Comparison of ENCODE assay signal across 4 worm cellular contexts in the genomic region with DNA sequence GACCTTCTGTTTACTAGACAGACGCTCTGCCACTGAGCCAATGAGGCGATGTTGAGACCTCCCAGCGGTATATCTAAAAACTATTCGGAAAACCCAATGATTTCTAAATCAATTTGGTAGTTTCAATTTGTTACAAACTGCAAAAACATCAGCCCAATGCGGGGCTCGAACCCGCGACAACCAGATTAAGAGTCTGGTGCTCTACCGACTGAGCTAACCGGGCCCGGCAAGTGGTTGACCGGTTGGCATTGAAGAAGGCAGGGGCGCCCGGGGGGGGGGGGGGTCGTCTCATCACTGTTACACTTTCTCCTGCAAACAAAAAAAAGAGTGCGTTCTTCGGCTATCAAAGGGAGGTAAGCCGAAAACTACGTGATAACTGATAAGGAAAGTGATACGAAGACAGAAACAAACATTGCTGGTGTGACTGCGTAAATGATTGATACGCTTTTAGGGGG.
TF ChIP-seq lines count a peak whose summit lies in the region.

No protein-coding gene starts in this region.

TF ChIP-seq in whole organism, L2 larva, 48 proteins besides CTCF, POLR2A, EP300 and RAD21:
- TF ChIP-seq mbf-1 (tag; optimal IDR thresholded peaks at IDR 0.05; lab: Kevin White, UChicago), result no peak
- peak; percentile 6 for TF ChIP-seq nhr-21 (tag; optimal IDR thresholded peaks at IDR 0.05; lab: Kevin White, UChicago)
- no peak for TF ChIP-seq skn-1 (tag; optimal IDR thresholded peaks at IDR 0.05; lab: Kevin White, UChicago)
- no peak for TF ChIP-seq snpc-4 (tag; optimal IDR thresholded peaks at IDR 0.05; lab: Kevin White, UChicago)
- TF ChIP-seq crh-2 (tag; optimal IDR thresholded peaks at IDR 0.05; lab: Kevin White, UChicago), result peak; percentile 29
- TF ChIP-seq gmeb-1 (tag; optimal IDR thresholded peaks at IDR 0.05; lab: Kevin White, UChicago), result peak; percentile 46
- peak; percentile 7 for TF ChIP-seq egl-27 (tag; optimal IDR thresholded peaks at IDR 0.05; lab: Kevin White, UChicago)
- no peak for TF ChIP-seq nhr-77 (tag; optimal IDR thresholded peaks at IDR 0.05; lab: Kevin White, UChicago)
- TF ChIP-seq peb-1 (tag; optimal IDR thresholded peaks at IDR 0.05; lab: Kevin White, UChicago), result no peak
- TF ChIP-seq nhr-25 (tag; optimal IDR thresholded peaks at IDR 0.05; lab: Kevin White, UChicago), result no peak
- TF ChIP-seq nhr-129 (tag; optimal IDR thresholded peaks at IDR 0.05; lab: Kevin White, UChicago), result peak; percentile 12
- peak; percentile 27 for TF ChIP-seq lin-13 (GFP tag; optimal IDR thresholded peaks at IDR 0.05; lab: Kevin White, UChicago)
- TF ChIP-seq fos-1 (tag; optimal IDR thresholded peaks at IDR 0.05; lab: Kevin White, UChicago), result peak; percentile 64
- TF ChIP-seq unc-39 (tag; optimal IDR thresholded peaks at IDR 0.05; lab: Kevin White, UChicago), result no peak
- peak; percentile 16 for TF ChIP-seq sma-9 (GFP tag; optimal IDR thresholded peaks at IDR 0.05; lab: Kevin White, UChicago)
- no peak for TF ChIP-seq sma-9 (tag; optimal IDR thresholded peaks at IDR 0.05; lab: Kevin White, UChicago)
- peak; percentile 68 for TF ChIP-seq sma-3 (GFP tag; optimal IDR thresholded peaks at IDR 0.05; lab: Kevin White, UChicago)

TF ChIP-seq in whole organism, L4 larva, 104 proteins besides CTCF, POLR2A, EP300 and RAD21 (continues in another document):
- TF ChIP-seq mxl-3 (GFP tag; optimal IDR thresholded peaks at IDR 0.05; lab: Kevin White, UChicago), result peak; percentile 38
- TF ChIP-seq mdt-29 (GFP tag; IDR thresholded peaks at IDR 0.05; lab: Robert Waterston, UW), result peak; percentile 86
- TF ChIP-seq nhr-111 (GFP tag; optimal IDR thresholded peaks at IDR 0.05; lab: Kevin White, UChicago), result no peak
- TF ChIP-seq dve-1 (tag; optimal IDR thresholded peaks at IDR 0.05; lab: Kevin White, UChicago; ENCODE audit: insufficient read depth), result peak; percentile 55
- peak; percentile 91 for TF ChIP-seq gei-8 (GFP tag; optimal IDR thresholded peaks at IDR 0.05; lab: Kevin White, UChicago)
- TF ChIP-seq R02D3.7 (tag; optimal IDR thresholded peaks at IDR 0.05; lab: Kevin White, UChicago), result no peak
- TF ChIP-seq tra-1 (GFP tag; IDR thresholded peaks at IDR 0.05; lab: Robert Waterston, UW), result peak; percentile 90
- TF ChIP-seq daf-16 (GFP tag; optimal IDR thresholded peaks at IDR 0.05; lab: Kevin White, UChicago), result peak; percentile 63 to 90
- TF ChIP-seq daf-16 (tag; optimal IDR thresholded peaks at IDR 0.05; lab: Kevin White, UChicago), result peak; percentile 76
- TF ChIP-seq tag-97 (GFP tag; IDR thresholded peaks at IDR 0.05; lab: Robert Waterston, UW), result no peak
- TF ChIP-seq zag-1 (tag; optimal IDR thresholded peaks at IDR 0.05; lab: Kevin White, UChicago), result no peak
- peak in 1 of 2 experiments; percentile 63 for TF ChIP-seq lsy-2 (tag; optimal IDR thresholded peaks at IDR 0.05; lab: Kevin White, UChicago)
- no peak for TF ChIP-seq egl-27 (tag; optimal IDR thresholded peaks at IDR 0.05; lab: Kevin White, UChicago)
- TF ChIP-seq hlh-30 (tag; optimal IDR thresholded peaks at IDR 0.05; lab: Kevin White, UChicago; ENCODE audit: insufficient read depth), result peak; percentile 30
- peak; percentile 62 for TF ChIP-seq spr-3 (GFP tag; optimal IDR thresholded peaks at IDR 0.05; lab: Kevin White, UChicago)
- peak; percentile 87 for TF ChIP-seq egl-43 (GFP tag; IDR thresholded peaks at IDR 0.05; lab: Robert Waterston, UW)
- TF ChIP-seq lin-29 (GFP tag; IDR thresholded peaks at IDR 0.05; lab: Robert Waterston, UW), result no peak
- peak; percentile 91 for TF ChIP-seq dmd-8 (GFP tag; IDR thresholded peaks at IDR 0.05; lab: Robert Waterston, UW)
- no peak for TF ChIP-seq nhr-10 (tag; optimal IDR thresholded peaks at IDR 0.05; lab: Kevin White, UChicago)
- no peak for TF ChIP-seq ztf-11 (tag; optimal IDR thresholded peaks at IDR 0.05; lab: Kevin White, UChicago)
- peak; percentile 58 for TF ChIP-seq lin-13 (GFP tag; optimal IDR thresholded peaks at IDR 0.05; lab: Kevin White, UChicago)
- TF ChIP-seq Y5F2A.4 (GFP tag; optimal IDR thresholded peaks at IDR 0.05; lab: Kevin White, UChicago), result peak; percentile 59
- peak; percentile 32 for TF ChIP-seq spr-1 (tag; optimal IDR thresholded peaks at IDR 0.05; lab: Kevin White, UChicago)
- peak; percentile 67 for TF ChIP-seq pqm-1 (tag; optimal IDR thresholded peaks at IDR 0.05; lab: Kevin White, UChicago)

TF ChIP-seq in whole organism, late embryonic, 69 proteins besides CTCF, POLR2A, EP300 and RAD21 (continues in another document):
- TF ChIP-seq dmd-4 (tag; optimal IDR thresholded peaks at IDR 0.05; lab: Kevin White, UChicago; ENCODE audit: borderline replicate concordance) (peak; percentile 31), madf-2 (tag; optimal IDR thresholded peaks at IDR 0.05; lab: Kevin White, UChicago) (peak; percentile 19), hlh-6 (tag; optimal IDR thresholded peaks at IDR 0.05; lab: Kevin White, UChicago) (peak; percentile 63), nfya-1 (tag; optimal IDR thresholded peaks at IDR 0.05; lab: Kevin White, UChicago) (no peak), ceh-14 (tag; optimal IDR thresholded peaks at IDR 0.05; lab: Kevin White, UChicago) (peak; percentile 47), sdc-2 (tag; optimal IDR thresholded peaks at IDR 0.05; lab: Kevin White, UChicago) (peak; percentile 44), Y22D7AL.16 (tag; optimal IDR thresholded peaks at IDR 0.05; lab: Kevin White, UChicago) (peak; percentile 42), che-1 (tag; optimal IDR thresholded peaks at IDR 0.05; lab: Kevin White, UChicago) (peak; percentile 63), ceh-31 (tag; optimal IDR thresholded peaks at IDR 0.05; lab: Kevin White, UChicago) (no peak), pag-3 (tag; optimal IDR thresholded peaks at IDR 0.05; lab: Kevin White, UChicago; ENCODE audit: borderline replicate concordance) (no peak), gmeb-2 (tag; optimal IDR thresholded peaks at IDR 0.05; lab: Kevin White, UChicago) (peak; percentile 59), ceh-2 (tag; optimal IDR thresholded peaks at IDR 0.05; lab: Kevin White, UChicago) (peak; percentile 40), fax-1 (tag; optimal IDR thresholded peaks at IDR 0.05; lab: Kevin White, UChicago) (peak; percentile 24), C38D4.7 (GFP tag; optimal IDR thresholded peaks at IDR 0.05; lab: Kevin White, UChicago) (peak; percentile 57), ceh-6 (GFP tag; optimal IDR thresholded peaks at IDR 0.05; lab: Kevin White, UChicago) (peak; percentile 64), pat-9 (tag; optimal IDR thresholded peaks at IDR 0.05; lab: Kevin White, UChicago) (peak; percentile 29), pqm-1 (tag; optimal IDR thresholded peaks at IDR 0.05; lab: Kevin White, UChicago) (no peak), dve-1 (tag; optimal IDR thresholded peaks at IDR 0.05; lab: Kevin White, UChicago) (peak; percentile 30), pha-2 (tag; optimal IDR thresholded peaks at IDR 0.05; lab: Kevin White, UChicago) (peak; percentile 56), K09A11.1 (tag; optimal IDR thresholded peaks at IDR 0.05; lab: Kevin White, UChicago; ENCODE audit: insufficient read depth) (no peak), lin-11 (tag; optimal IDR thresholded peaks at IDR 0.05; lab: Kevin White, UChicago) (peak; percentile 15), ceh-9 (tag; optimal IDR thresholded peaks at IDR 0.05; lab: Kevin White, UChicago) (peak; percentile 7), npax-4 (tag; optimal IDR thresholded peaks at IDR 0.05; lab: Kevin White, UChicago) (no peak), lim-6 (tag; optimal IDR thresholded peaks at IDR 0.05; lab: Kevin White, UChicago) (no peak), ceh-45 (GFP tag; IDR thresholded peaks at IDR 0.05; lab: Robert Waterston, UW) (0 out of 2 replicates have a peak, but pooled peaks have one; percentile 51)

TF ChIP-seq in whole organism, mixed stage, embryonic, 35 proteins besides CTCF, POLR2A, EP300 and RAD21:
- TF ChIP-seq drap-1 (GFP tag; optimal IDR thresholded peaks at IDR 0.05; lab: Kevin White, UChicago) (peak; percentile 68), mls-2 (tag; optimal IDR thresholded peaks at IDR 0.05; lab: Kevin White, UChicago) (peak; percentile 64), unc-120 (tag; optimal IDR thresholded peaks at IDR 0.05; lab: Kevin White, UChicago; ENCODE audit: poor library complexity, severe bottlenecking) (peak; percentile 37), bed-3 (GFP tag; optimal IDR thresholded peaks at IDR 0.05; lab: Kevin White, UChicago) (peak; percentile 33), ham-2 (GFP tag; optimal IDR thresholded peaks at IDR 0.05; lab: Kevin White, UChicago) (peak; percentile 68), unc-62 (GFP tag; optimal IDR thresholded peaks at IDR 0.05; lab: Kevin White, UChicago) (no peak), sem-2 (GFP tag; optimal IDR thresholded peaks at IDR 0.05; lab: Kevin White, UChicago) (peak; percentile 55), lin-32 (GFP tag; optimal IDR thresholded peaks at IDR 0.05; lab: Kevin White, UChicago) (peak; percentile 65), cnd-1 (tag; optimal IDR thresholded peaks at IDR 0.05; lab: Kevin White, UChicago) (peak; percentile 66), sptf-1 (tag; optimal IDR thresholded peaks at IDR 0.05; lab: Kevin White, UChicago) (peak; percentile 71), mep-1 (tag; optimal IDR thresholded peaks at IDR 0.05; lab: Kevin White, UChicago) (no peak), ceh-39 (tag; optimal IDR thresholded peaks at IDR 0.05; lab: Kevin White, UChicago) (no peak), ceh-83 (GFP tag; optimal IDR thresholded peaks at IDR 0.05; lab: Kevin White, UChicago) (peak; percentile 88), flh-1 (GFP tag; optimal IDR thresholded peaks at IDR 0.05; lab: Kevin White, UChicago) (peak; percentile 24), M03D4.4 (tag; optimal IDR thresholded peaks at IDR 0.05; lab: Kevin White, UChicago) (peak; percentile 76)
